Worm (Caenorhabditis elegans): ENCODE results near the gene ulp-4.

ulp-4 gene

DNA sequence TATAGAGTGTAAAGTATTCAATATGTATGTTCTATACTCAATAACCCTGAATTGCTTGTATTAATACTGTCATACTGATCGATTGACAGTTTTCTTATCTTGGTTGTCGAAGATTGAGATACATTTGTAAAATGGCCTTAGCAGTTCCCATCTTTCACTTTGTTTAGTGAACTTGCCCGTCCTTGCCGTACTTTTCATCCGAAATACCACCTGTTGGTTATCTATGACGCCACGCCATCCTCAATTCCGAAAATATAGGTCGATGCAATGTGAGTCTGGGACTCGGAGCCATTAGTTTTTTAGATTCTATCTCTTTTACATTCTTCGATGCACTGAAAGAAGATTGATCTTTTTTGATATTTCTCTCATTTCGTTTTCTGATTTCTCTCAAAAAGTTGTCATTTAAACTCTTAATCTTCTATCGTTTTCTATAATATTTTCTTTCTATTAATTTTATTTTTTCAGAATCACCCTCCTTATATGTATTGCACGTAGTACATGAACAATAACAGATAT lies at the start of gene ulp-4:
Gene ulp-4 (plus strand): TSS at position 466 of the 516 bp plus-strand sequence.
- TF ChIP-seq peb-1 (tag; optimal IDR thresholded peaks at IDR 0.05) (no peak), egl-27 (tag; optimal IDR thresholded peaks at IDR 0.05) (no peak), sma-9 (GFP tag; optimal IDR thresholded peaks at IDR 0.05) (peak; percentile 70), sma-9 (tag; optimal IDR thresholded peaks at IDR 0.05) (no peak), F13H6.1 (tag; optimal IDR thresholded peaks at IDR 0.05) (peak; percentile 67), nhr-23 (tag; optimal IDR thresholded peaks at IDR 0.05) (no peak), C34F6.9 (tag; optimal IDR thresholded peaks at IDR 0.05) (peak; percentile 7), fos-1 (tag; optimal IDR thresholded peaks at IDR 0.05) (no peak), lin-39 (tag; optimal IDR thresholded peaks at IDR 0.05) (no peak), sma-3 (GFP tag; optimal IDR thresholded peaks at IDR 0.05) (no peak), nhr-129 (tag; optimal IDR thresholded peaks at IDR 0.05) (peak; percentile 45), gmeb-1 (tag; optimal IDR thresholded peaks at IDR 0.05) (no peak), nhr-12 (tag; optimal IDR thresholded peaks at IDR 0.05) (no peak), nhr-11 (tag; optimal IDR thresholded peaks at IDR 0.05) (no peak), nhr-10 (tag; optimal IDR thresholded peaks at IDR 0.05) (no peak), ceh-16 (tag; optimal IDR thresholded peaks at IDR 0.05) (peak; percentile 43), nhr-21 (tag; optimal IDR thresholded peaks at IDR 0.05) (no peak), unc-62 (GFP tag; optimal IDR thresholded peaks at IDR 0.05) (no peak), elt-3 (tag; optimal IDR thresholded peaks at IDR 0.05) (no peak), zag-1 (tag; optimal IDR thresholded peaks at IDR 0.05) (no peak), ama-1 (optimal IDR thresholded peaks at IDR 0.05) (no peak), dmd-4 (tag; optimal IDR thresholded peaks at IDR 0.05) (no peak), alr-1 (tag; optimal IDR thresholded peaks at IDR 0.05) (no peak), nhr-25 (tag; optimal IDR thresholded peaks at IDR 0.05) (no peak), ztf-11 (tag; optimal IDR thresholded peaks at IDR 0.05) (no peak), ztf-1 (GFP tag; conservative IDR thresholded peaks at IDR 0.05) (no peak), unc-39 (tag; optimal IDR thresholded peaks at IDR 0.05) (no peak), R02D3.7 (tag; optimal IDR thresholded peaks at IDR 0.05) (no peak), sem-4 (tag; optimal IDR thresholded peaks at IDR 0.05) (no peak), lin-11 (tag; optimal IDR thresholded peaks at IDR 0.05) (no peak), crh-2 (tag; optimal IDR thresholded peaks at IDR 0.05) (peak; percentile 4), ceh-82 (tag; optimal IDR thresholded peaks at IDR 0.05) (no peak), mab-5 (tag; optimal IDR thresholded peaks at IDR 0.05) (peak; percentile 72), nhr-6 (tag; optimal IDR thresholded peaks at IDR 0.05) (no peak), unc-55 (GFP tag; optimal IDR thresholded peaks at IDR 0.05) (no peak), elt-1 (tag; optimal IDR thresholded peaks at IDR 0.05) (no peak), aly-2 (tag; optimal IDR thresholded peaks at IDR 0.05) (no peak), blmp-1 (tag; optimal IDR thresholded peaks at IDR 0.05; ENCODE audit: insufficient read depth) (no peak), lin-13 (GFP tag; optimal IDR thresholded peaks at IDR 0.05) (peak; percentile 38), lsy-2 (tag; optimal IDR thresholded peaks at IDR 0.05) (peak in 1 of 2 experiments; percentile 57)

DNA sequence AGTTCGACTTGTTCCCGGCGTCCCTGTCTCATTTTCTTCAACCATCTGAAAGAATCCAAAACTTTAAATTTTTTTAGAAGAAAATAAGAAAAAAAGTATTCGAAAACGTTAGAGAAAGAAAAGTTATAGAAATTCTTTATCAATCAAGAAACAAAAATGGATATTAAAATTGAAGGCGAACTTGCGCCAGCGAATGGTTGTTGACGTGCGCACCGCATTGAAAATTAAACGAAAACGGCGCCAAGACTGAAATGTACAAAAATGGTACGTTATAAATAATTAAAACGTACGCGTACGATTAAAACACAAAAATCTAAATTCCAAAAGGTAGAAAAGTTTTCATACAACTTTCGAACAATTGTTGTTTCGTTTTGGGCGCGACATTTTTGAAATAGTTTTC lies 43.0 kb upstream of the ulp-4 start, which contains the start of gene K02C4.3:
Gene K02C4.3 (minus strand): TSS at position 51 of the 400 bp plus-strand sequence.
- TF ChIP-seq lin-13 (GFP tag; optimal IDR thresholded peaks at IDR 0.05): peak; percentile 65
- TF ChIP-seq aly-2 (tag; optimal IDR thresholded peaks at IDR 0.05): no peak
- TF ChIP-seq egl-27 (tag; optimal IDR thresholded peaks at IDR 0.05): no peak
- peak; percentile 63 for TF ChIP-seq sma-3 (GFP tag; optimal IDR thresholded peaks at IDR 0.05)
- no peak for TF ChIP-seq alr-1 (tag; optimal IDR thresholded peaks at IDR 0.05)
- no peak for TF ChIP-seq ceh-16 (tag; optimal IDR thresholded peaks at IDR 0.05)
- no peak for TF ChIP-seq nhr-77 (tag; optimal IDR thresholded peaks at IDR 0.05)
- no peak for TF ChIP-seq ceh-82 (tag; optimal IDR thresholded peaks at IDR 0.05)
- TF ChIP-seq sma-9 (GFP tag; optimal IDR thresholded peaks at IDR 0.05): peak; percentile 80
- TF ChIP-seq sma-9 (tag; optimal IDR thresholded peaks at IDR 0.05): no peak
- TF ChIP-seq mab-5 (tag; optimal IDR thresholded peaks at IDR 0.05): peak; percentile 40
- TF ChIP-seq crh-2 (tag; optimal IDR thresholded peaks at IDR 0.05): peak; percentile 83
- peak; percentile 66 for TF ChIP-seq nhr-25 (tag; optimal IDR thresholded peaks at IDR 0.05)
- peak; percentile 61 to 87 for TF ChIP-seq lsy-2 (tag; optimal IDR thresholded peaks at IDR 0.05)
- no peak for TF ChIP-seq dmd-4 (tag; optimal IDR thresholded peaks at IDR 0.05)
- TF ChIP-seq unc-55 (GFP tag; optimal IDR thresholded peaks at IDR 0.05): peak; percentile 69
- no peak for TF ChIP-seq mbf-1 (tag; optimal IDR thresholded peaks at IDR 0.05)
- TF ChIP-seq ztf-4 (tag; optimal IDR thresholded peaks at IDR 0.05): peak; percentile 51
- TF ChIP-seq ztf-1 (GFP tag; conservative IDR thresholded peaks at IDR 0.05): no peak
- TF ChIP-seq nhr-23 (tag; optimal IDR thresholded peaks at IDR 0.05): no peak
- no peak for TF ChIP-seq zag-1 (tag; optimal IDR thresholded peaks at IDR 0.05)
- TF ChIP-seq blmp-1 (tag; optimal IDR thresholded peaks at IDR 0.05; ENCODE audit: insufficient read depth): no peak
- no peak for TF ChIP-seq unc-39 (tag; optimal IDR thresholded peaks at IDR 0.05)
- TF ChIP-seq nhr-10 (tag; optimal IDR thresholded peaks at IDR 0.05): no peak
- peak; percentile 81 for TF ChIP-seq C34F6.9 (tag; optimal IDR thresholded peaks at IDR 0.05)
- peak; percentile 92 for TF ChIP-seq gmeb-1 (tag; optimal IDR thresholded peaks at IDR 0.05)
- peak; percentile 24 for TF ChIP-seq sem-4 (tag; optimal IDR thresholded peaks at IDR 0.05)
- peak; percentile 52 for TF ChIP-seq lin-11 (tag; optimal IDR thresholded peaks at IDR 0.05)
- TF ChIP-seq fos-1 (tag; optimal IDR thresholded peaks at IDR 0.05): peak; percentile 53
- no peak for TF ChIP-seq mdl-1 (tag; optimal IDR thresholded peaks at IDR 0.05)
- TF ChIP-seq nhr-11 (tag; optimal IDR thresholded peaks at IDR 0.05): no peak
- TF ChIP-seq nhr-21 (tag; optimal IDR thresholded peaks at IDR 0.05): peak; percentile 51
- no peak for TF ChIP-seq peb-1 (tag; optimal IDR thresholded peaks at IDR 0.05)
- no peak for TF ChIP-seq elt-3 (tag; optimal IDR thresholded peaks at IDR 0.05)
- TF ChIP-seq nhr-237 (tag; optimal IDR thresholded peaks at IDR 0.05): no peak
- TF ChIP-seq F13H6.1 (tag; optimal IDR thresholded peaks at IDR 0.05): peak; percentile 55
- TF ChIP-seq ztf-11 (tag; optimal IDR thresholded peaks at IDR 0.05): no peak
- peak; percentile 87 for TF ChIP-seq snpc-4 (tag; optimal IDR thresholded peaks at IDR 0.05)
- TF ChIP-seq nhr-129 (tag; optimal IDR thresholded peaks at IDR 0.05): peak; percentile 64
- TF ChIP-seq nhr-6 (tag; optimal IDR thresholded peaks at IDR 0.05): peak; percentile 16
- TF ChIP-seq ama-1 (optimal IDR thresholded peaks at IDR 0.05): no peak
